Worm (Caenorhabditis elegans) whole organism, young adult: ENCODE measurements around the gene pks-1.

Experiments
- B0019.2 ChIP-seq: fragments of 200-800 bp; sonication (Bioruptor generic); conservative IDR thresholded peaks from 2 replicates; pipeline ENCODE4 v1.3.6; 2022; ENCODE audit warnings: missing genetic modification reagents, missing genetic modification characterization, missing compliant biosample characterization
- B0261.1 ChIP-seq: sonication (generic microtip); optimal IDR thresholded peaks from 2 replicates; lab custom pipeline; 2016; ENCODE audit warnings: mild to moderate bottlenecking, missing genetic modification characterization, moderate library complexity, missing compliant biosample characterization
- C17E4.6 ChIP-seq: fragments of 200-800 bp; sonication (Bioruptor generic); IDR thresholded peaks from 2 replicates; pipeline ENCODE4 v1.3.6; 2022; ENCODE audit warnings: missing genetic modification reagents, missing genetic modification characterization, missing compliant biosample characterization
- F10E7.11 ChIP-seq: sonication (generic microtip); optimal IDR thresholded peaks from 2 replicates; lab custom pipeline; 2017; ENCODE audit warnings: mild to moderate bottlenecking, missing genetic modification characterization, moderate library complexity, missing compliant biosample characterization
- F22D6.2 ChIP-seq: sonication (generic microtip); optimal IDR thresholded peaks from 2 replicates; lab custom pipeline; 2016; ENCODE audit warnings: mild to moderate bottlenecking, missing genetic modification characterization, missing compliant biosample characterization
- F33H1.4 ChIP-seq: fragments of 200-800 bp; sonication (Bioruptor generic); IDR thresholded peaks from 2 replicates; pipeline ENCODE4 v1.3.6; 2022; ENCODE audit warnings: missing genetic modification reagents, missing genetic modification characterization, missing compliant biosample characterization
- F39B2.1 ChIP-seq: fragments of 200-800 bp; sonication (Bioruptor generic); IDR thresholded peaks from 2 replicates; pipeline ENCODE4 v1.3.6; 2022; ENCODE audit warnings: missing genetic modification reagents, missing genetic modification characterization, missing compliant biosample characterization
- F52B5.7 ChIP-seq: sonication (generic microtip); optimal IDR thresholded peaks from 2 replicates; lab custom pipeline; 2016; ENCODE audit warnings: mild to moderate bottlenecking, missing genetic modification characterization, missing compliant biosample characterization
- F57A8.1 ChIP-seq: fragments of 200-800 bp; sonication (Bioruptor generic); optimal IDR thresholded peaks from 2 replicates; lab custom pipeline; 2018; ENCODE audit warnings: mild to moderate bottlenecking, missing genetic modification characterization, moderate library complexity, missing compliant biosample characterization
- F57C9.4 ChIP-seq: sonication (generic microtip); optimal IDR thresholded peaks from 2 replicates; lab custom pipeline; 2017; ENCODE audit warnings: mild to moderate bottlenecking, missing genetic modification characterization, missing compliant biosample characterization
- Y53F4B.3 ChIP-seq: fragments of 200-800 bp; sonication (Bioruptor generic); IDR thresholded peaks from 2 replicates; pipeline ENCODE4 v1.3.6; 2022; ENCODE audit warnings: missing genetic modification reagents, missing genetic modification characterization, missing compliant biosample characterization
- Y53G8AR.9 ChIP-seq: fragments of 200-800 bp; sonication (Bioruptor generic); conservative IDR thresholded peaks from 2 replicates; pipeline ENCODE4 v1.3.6; 2022; ENCODE audit warnings: missing genetic modification reagents, missing genetic modification characterization, missing compliant biosample characterization
- Y56A3A.18 ChIP-seq: fragments of 200-800 bp; sonication (Bioruptor generic); IDR thresholded peaks from 2 replicates; pipeline ENCODE4 v1.3.6; 2022; ENCODE audit warnings: missing genetic modification reagents, missing genetic modification characterization, missing compliant biosample characterization
- ZK185.1 ChIP-seq: sonication (generic microtip); optimal IDR thresholded peaks from 2 replicates; lab custom pipeline; 2016; ENCODE audit warnings: mild to moderate bottlenecking, missing genetic modification characterization, missing compliant biosample characterization; ENCODE audit not compliant: poor library complexity, severe bottlenecking
- ama-1 ChIP-seq, 3 experiments: fragments of 150-350 bp in 1 of 3; sonication (generic microtip) in 2 of 3; optimal IDR thresholded peaks; 2 replicates each; lab custom pipeline; 2014 to 2018; ENCODE audit warnings: missing biosample characterization in 2 of 3, missing genetic modification characterization in 2 of 3, missing genetic modification reagents in 2 of 3
- attf-3 ChIP-seq: fragments of 200-800 bp; sonication (Bioruptor generic); conservative IDR thresholded peaks from 2 replicates; pipeline ENCODE4 v1.3.6; 2022; ENCODE audit warnings: missing genetic modification reagents, missing genetic modification characterization, missing compliant biosample characterization
- attf-6 ChIP-seq: fragments of 200-800 bp; sonication (Bioruptor generic); IDR thresholded peaks from 2 replicates; pipeline ENCODE4 v1.3.6; 2022; ENCODE audit warnings: missing genetic modification reagents, missing genetic modification characterization, missing compliant biosample characterization
- ceh-100 ChIP-seq: fragments of 200-800 bp; sonication (Bioruptor generic); IDR thresholded peaks from 2 replicates; pipeline ENCODE4 v1.3.6; 2022; ENCODE audit warnings: missing genetic modification reagents, missing genetic modification characterization, missing compliant biosample characterization
- ceh-40 ChIP-seq: fragments of 200-800 bp; sonication (Bioruptor generic); IDR thresholded peaks from 2 replicates; pipeline ENCODE4 v1.3.6; 2022; ENCODE audit warnings: missing genetic modification characterization, missing compliant biosample characterization
- ceh-58 ChIP-seq: fragments of 200-800 bp; sonication (Bioruptor generic); IDR thresholded peaks from 2 replicates; pipeline ENCODE4 v1.3.6; 2022; ENCODE audit warnings: missing genetic modification characterization, missing compliant biosample characterization
- ceh-79 ChIP-seq: sonication (generic microtip); optimal IDR thresholded peaks from 2 replicates; lab custom pipeline; 2017; ENCODE audit warnings: mild to moderate bottlenecking, missing genetic modification characterization, missing compliant biosample characterization
- ceh-91 ChIP-seq: fragments of 200-800 bp; sonication (Bioruptor generic); IDR thresholded peaks from 2 replicates; pipeline ENCODE4 v1.3.6; 2022; ENCODE audit warnings: missing genetic modification reagents, missing genetic modification characterization, missing compliant biosample characterization
- die-1 ChIP-seq: sonication (generic microtip); optimal IDR thresholded peaks from 2 replicates; lab custom pipeline; 2016; ENCODE audit warnings: missing genotype, mild to moderate bottlenecking, missing genetic modification characterization, missing compliant biosample characterization
- dox-1 ChIP-seq: fragments of 200-800 bp; sonication (Bioruptor generic); IDR thresholded peaks from 2 replicates; pipeline ENCODE4 v1.3.6; 2022; ENCODE audit warnings: missing genetic modification reagents, missing genetic modification characterization, missing compliant biosample characterization
- efl-1 ChIP-seq: fragments of 150-350 bp; optimal IDR thresholded peaks from 2 replicates; lab custom pipeline; 2014; ENCODE audit warnings: missing biosample characterization, missing genetic modification reagents, missing genetic modification characterization
- ets-4 ChIP-seq: fragments of 200-800 bp; sonication (Bioruptor generic); optimal IDR thresholded peaks from 2 replicates; lab custom pipeline; 2018; ENCODE audit warnings: mild to moderate bottlenecking, missing genetic modification characterization, missing compliant biosample characterization
- hmg-20 ChIP-seq: fragments of 200-800 bp; sonication (Bioruptor generic); IDR thresholded peaks from 2 replicates; pipeline ENCODE4 v1.3.6; 2022; ENCODE audit warnings: missing genetic modification reagents, missing genetic modification characterization, missing compliant biosample characterization
- hrde-1 ChIP-seq: sonication (generic microtip); optimal IDR thresholded peaks from 2 replicates; lab custom pipeline; 2016; ENCODE audit warnings: missing genetic modification characterization, mild to moderate bottlenecking, missing compliant biosample characterization, moderate library complexity, missing genotype, missing genetic modification reagents, borderline replicate concordance
- let-526 ChIP-seq: fragments of 200-800 bp; sonication (Bioruptor generic); IDR thresholded peaks from 2 replicates; pipeline ENCODE4 v1.3.6; 2022; ENCODE audit warnings: missing genetic modification reagents, missing genetic modification characterization, missing compliant biosample characterization
- lin-26 ChIP-seq: fragments of 200-800 bp; sonication (Bioruptor generic); IDR thresholded peaks from 2 replicates; pipeline ENCODE4 v1.3.6; 2022; ENCODE audit warnings: missing genetic modification reagents, missing genetic modification characterization, missing compliant biosample characterization
- lsy-27 ChIP-seq: sonication (generic microtip); optimal IDR thresholded peaks from 2 replicates; lab custom pipeline; 2017; ENCODE audit warnings: missing genetic modification characterization, mild to moderate bottlenecking, missing compliant biosample characterization, antibody characterized with exemption, missing genotype, borderline replicate concordance; ENCODE audit not compliant: insufficient read depth
- madf-3 ChIP-seq: fragments of 200-800 bp; sonication (Bioruptor generic); IDR thresholded peaks from 2 replicates; pipeline ENCODE4 v1.3.6; 2022; ENCODE audit warnings: missing genetic modification reagents, missing genetic modification characterization, missing compliant biosample characterization
- mel-28 ChIP-seq: sonication (generic microtip); optimal IDR thresholded peaks from 2 replicates; lab custom pipeline; 2016; ENCODE audit warnings: borderline replicate concordance, mild to moderate bottlenecking, missing genetic modification characterization, missing compliant biosample characterization
- nhr-179 ChIP-seq: sonication (generic microtip); optimal IDR thresholded peaks from 2 replicates; lab custom pipeline; 2016; ENCODE audit warnings: mild to moderate bottlenecking, missing genetic modification characterization, missing compliant biosample characterization
- nhr-80 ChIP-seq: sonication (generic microtip); optimal IDR thresholded peaks from 2 replicates; lab custom pipeline; 2016; ENCODE audit warnings: missing genetic modification characterization, missing compliant biosample characterization
- pha-4 ChIP-seq: fragments of 150-350 bp; sonication (generic microtip); optimal IDR thresholded peaks from 2 replicates; lab custom pipeline; 2014; ENCODE audit warnings: missing biosample characterization, missing genetic modification reagents, missing genetic modification characterization
- rpc-1 ChIP-seq, 2 experiments: fragments of 150-350 bp in 1 of 2; sonication (generic microtip) in 1 of 2; optimal IDR thresholded peaks; 2 replicates each; lab custom pipeline; 2014 to 2018; ENCODE audit warnings: missing biosample characterization in 1 of 2, missing genetic modification characterization in 1 of 2, missing genetic modification reagents in 1 of 2, missing genotype in 1 of 2
- sea-2 ChIP-seq: fragments of 200-800 bp; sonication (Bioruptor generic); IDR thresholded peaks from 2 replicates; pipeline ENCODE4 v1.3.6; 2022; ENCODE audit warnings: missing genetic modification characterization, missing compliant biosample characterization
- snpc-1.3 ChIP-seq: sonication (generic microtip); optimal IDR thresholded peaks from 2 replicates; lab custom pipeline; 2017; ENCODE audit warnings: missing genetic modification characterization, mild to moderate bottlenecking, missing compliant biosample characterization, antibody characterized with exemption, moderate library complexity, missing genotype, missing genetic modification reagents; ENCODE audit not compliant: insufficient read depth
- snpc-3.4 ChIP-seq: sonication (generic microtip); optimal IDR thresholded peaks from 2 replicates; lab custom pipeline; 2017; ENCODE audit warnings: missing genetic modification characterization, mild to moderate bottlenecking, missing compliant biosample characterization, antibody characterized with exemption, moderate library complexity, missing genotype, missing genetic modification reagents
- somi-1 ChIP-seq: fragments of 200-800 bp; sonication (Bioruptor generic); optimal IDR thresholded peaks from 2 replicates; lab custom pipeline; 2018; ENCODE audit warnings: mild to moderate bottlenecking, missing genetic modification characterization, missing compliant biosample characterization
- sptf-2 ChIP-seq: fragments of 200-800 bp; sonication (Bioruptor generic); optimal IDR thresholded peaks from 2 replicates; lab custom pipeline; 2018; ENCODE audit warnings: mild to moderate bottlenecking, missing genetic modification characterization, missing compliant biosample characterization
- tbp1 ChIP-seq: fragments of 200-800 bp; sonication (Bioruptor generic); optimal IDR thresholded peaks from 2 replicates; lab custom pipeline; 2018; ENCODE audit warnings: mild to moderate bottlenecking, missing genetic modification characterization, missing compliant biosample characterization
- xnd-1 ChIP-seq: sonication (generic microtip); optimal IDR thresholded peaks from 2 replicates; lab custom pipeline; 2016; ENCODE audit warnings: missing genotype, missing genetic modification reagents, missing genetic modification characterization, missing compliant biosample characterization
- ztf-18 ChIP-seq: sonication (generic microtip); optimal IDR thresholded peaks from 2 replicates; lab custom pipeline; 2016; ENCODE audit warnings: missing genotype, mild to moderate bottlenecking, missing genetic modification characterization, missing compliant biosample characterization
- ztf-6 ChIP-seq: fragments of 200-800 bp; sonication (Bioruptor generic); IDR thresholded peaks from 2 replicates; pipeline ENCODE4 v1.3.6; 2022; ENCODE audit warnings: missing genetic modification reagents, missing genetic modification characterization, missing compliant biosample characterization

Gene pks-1

ce11 chrX:5450773-5451447, 37.3 kb downstream of the pks-1 start, which contains the start of gene C25F6.6 (continued):
- TF ChIP-seq hrde-1 (tag; lab: Kevin White, UChicago) (no peak), let-526 (GFP tag; lab: Robert Waterston, UW) (no peak), Y53G8AR.9 (no peak), mel-28 (no peak), ceh-58 (no peak), ztf-18 (peak; percentile 43), ceh-40 (GFP tag; lab: Robert Waterston, UW) (0 out of 2 replicates have a peak, but pooled peaks have one; percentile 23), ztf-6 (GFP tag; lab: Robert Waterston, UW) (no peak), F22D6.2 (tag; lab: Kevin White, UChicago) (no peak), efl-1 (GFP tag; lab: Kevin White, UChicago) (no peak), F39B2.1 (no peak), somi-1 (GFP tag; lab: Kevin White, UChicago) (no peak), ceh-100 (no peak), ama-1 (optimal IDR thresholded peaks at IDR 0.05; lab: Kevin White, UChicago) (no peak), ama-1 (GFP tag; optimal IDR thresholded peaks at IDR 0.05; lab: Kevin White, UChicago) (peak in 1 of 2 experiments; percentile 58), dox-1 (GFP tag; lab: Robert Waterston, UW) (peak; percentile 77; the same call in 1 of the 2 replicates), F52B5.7 (no peak), F57A8.1 (GFP tag; lab: Kevin White, UChicago) (no peak), Y53F4B.3 (no peak), xnd-1 (tag; lab: Kevin White, UChicago) (no peak), B0261.1 (tag; lab: Kevin White, UChicago) (peak; percentile 80), lin-26 (GFP tag; lab: Robert Waterston, UW) (peak; percentile 91), tbp1 (GFP tag; lab: Kevin White, UChicago) (peak; percentile 91), Y56A3A.18 (GFP tag; lab: Robert Waterston, UW) (0 out of 2 replicates have a peak, but pooled peaks have one; percentile 50), ceh-91 (GFP tag; lab: Robert Waterston, UW) (no peak), madf-3 (no peak), F10E7.11 (tag; lab: Kevin White, UChicago) (no peak), lsy-27 (tag; lab: Kevin White, UChicago) (peak; percentile 66), ets-4 (no peak), rpc-1 (optimal IDR thresholded peaks at IDR 0.05; lab: Kevin White, UChicago) (peak; percentile 66), rpc-1 (tag; optimal IDR thresholded peaks at IDR 0.05; lab: Kevin White, UChicago) (peak; percentile 90), ZK185.1 (tag; lab: Kevin White, UChicago) (peak; percentile 37), sptf-2 (peak; percentile 37), B0019.2 (GFP tag; lab: Robert Waterston, UW) (no peak), nhr-179 (tag; lab: Kevin White, UChicago) (no peak), F33H1.4 (GFP tag; lab: Robert Waterston, UW) (no peak), hmg-20 (no peak), die-1 (peak; percentile 55), snpc-1.3 (tag; lab: Kevin White, UChicago) (peak; percentile 74), nhr-80 (peak; percentile 23), F57C9.4 (tag; lab: Kevin White, UChicago) (no peak), ceh-79 (tag; lab: Kevin White, UChicago) (no peak), sea-2 (GFP tag; lab: Robert Waterston, UW) (no peak), attf-3 (GFP tag; lab: Robert Waterston, UW) (no peak), C17E4.6 (GFP tag; lab: Robert Waterston, UW) (no peak), snpc-3.4 (tag; lab: Kevin White, UChicago) (peak; percentile 65), pha-4 (tag; lab: Kevin White, UChicago) (no peak), attf-6 (GFP tag; lab: Robert Waterston, UW) (0 out of 2 replicates have a peak, but pooled peaks have one; percentile 17)
